Worm (Caenorhabditis elegans) whole organism, L4 larva: ENCODE data around the gene F48F5.6.

Experiments used
- dmd-9 ChIP-seq: fragments of 200-800 bp; sonication (Bioruptor generic); IDR thresholded peaks from 2 replicates; pipeline ENCODE4 v1.3.6; 2022; ENCODE audit warnings: missing genetic modification reagents, missing genetic modification characterization, missing compliant biosample characterization
- lin-13 ChIP-seq: fragments of 150-350 bp; optimal IDR thresholded peaks from 2 replicates; lab custom pipeline; 2014; ENCODE audit warnings: missing biosample characterization, missing genetic modification reagents, missing genetic modification characterization
- lsy-2 ChIP-seq, 2 experiments: fragments of 150-350 bp in 1 of 2; sonication (generic microtip) in 1 of 2; optimal IDR thresholded peaks; 2 replicates each; lab custom pipeline; 2014 to 2017; ENCODE audit warnings: missing biosample characterization in 2 of 2, missing genetic modification characterization in 2 of 2
- madf-5 ChIP-seq, 2 experiments: fragments of 200-800 bp; sonication (Bioruptor generic); IDR thresholded peaks; 2 replicates each; pipeline ENCODE4 v1.3.6; 2022; ENCODE audit warnings: missing compliant biosample characterization in 2 of 2, missing genetic modification characterization in 2 of 2
- nhr-11 ChIP-seq: fragments of 150-350 bp; optimal IDR thresholded peaks from 2 replicates; lab custom pipeline; 2014; ENCODE audit warnings: missing biosample characterization, missing genetic modification characterization
- pqm-1 ChIP-seq: sonication (generic microtip); optimal IDR thresholded peaks from 2 replicates; lab custom pipeline; 2017; ENCODE audit warnings: missing biosample characterization, missing genetic modification characterization

DNA sequence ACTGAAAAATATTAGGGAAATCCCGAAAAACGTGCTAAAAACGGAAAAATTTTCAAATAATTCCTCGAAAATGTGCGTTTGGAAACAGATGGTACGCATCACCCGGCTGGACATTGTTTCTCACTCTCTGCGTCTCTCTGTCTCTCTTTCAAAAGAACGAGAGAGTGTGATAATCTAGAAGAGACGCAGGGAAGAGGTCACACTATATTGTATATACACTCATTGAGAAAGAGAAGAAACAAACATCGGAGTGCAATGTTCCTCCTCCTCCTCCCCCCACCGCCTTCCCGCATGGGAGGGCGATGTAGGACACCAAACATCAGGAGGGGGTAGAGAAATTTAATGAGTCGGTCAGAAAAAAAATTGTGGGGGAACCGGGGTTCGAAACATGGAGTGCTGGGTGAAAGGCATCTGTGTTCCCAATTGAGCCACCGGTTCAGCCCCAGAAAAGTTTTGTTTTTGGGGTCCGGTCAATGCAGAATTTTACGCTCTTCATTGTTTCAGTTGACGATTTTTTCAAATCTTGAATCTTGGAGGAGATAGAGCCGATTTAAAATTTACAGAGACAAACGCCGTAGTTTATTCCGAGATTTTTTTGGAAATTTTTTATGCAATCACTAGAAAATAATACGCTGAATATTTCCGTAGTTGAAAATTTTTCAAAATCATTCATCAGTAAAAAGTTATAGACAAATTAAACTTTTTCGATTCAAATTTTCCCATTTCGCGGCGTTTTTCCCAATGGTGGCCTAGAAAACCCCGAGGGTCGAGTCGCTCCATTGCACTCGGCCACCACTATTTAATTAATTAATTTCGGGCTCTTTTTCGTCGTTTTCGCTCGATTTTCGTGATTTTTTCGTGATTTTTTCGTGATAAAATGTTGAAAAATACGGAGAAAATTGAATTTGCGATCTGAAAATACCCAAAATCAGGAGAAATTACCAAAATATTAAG, 28.5 kb downstream of the F48F5.6 start:
- TF ChIP-seq lin-13 (no peak), lsy-2 (tag; optimal IDR thresholded peaks at IDR 0.05; lab: Kevin White, UChicago) (peak in 1 of 2 experiments; percentile 36), pqm-1 (tag; lab: Kevin White, UChicago) (peak; percentile 2), nhr-11 (tag; lab: Kevin White, UChicago) (no peak), madf-5 (GFP tag; IDR thresholded peaks at IDR 0.05; lab: Robert Waterston, UW) (no peak), dmd-9 (GFP tag; lab: Robert Waterston, UW) (no peak)
